Fruit fly (Drosophila melanogaster) whole organism, prepupa: ENCODE results near the gene GstD3.

Experiments used
- Blimp-1 ChIP-seq: fragments of 200-800 bp; sonication (Bioruptor generic); optimal IDR thresholded peaks from 3 replicates; lab custom pipeline; 2017; ENCODE audit warnings: missing biosample characterization, missing genetic modification characterization, mild to moderate bottlenecking, moderate library complexity, missing genetic modification reagents
- CG10631 ChIP-seq: fragments of 200-800 bp; sonication (Bioruptor generic); optimal IDR thresholded peaks from 2 replicates; lab custom pipeline; 2016; ENCODE audit warnings: missing biosample characterization, missing genetic modification characterization
- CG11762 ChIP-seq: fragments of 200-800 bp; sonication (Bioruptor generic); optimal IDR thresholded peaks from 3 replicates; lab custom pipeline; 2016; ENCODE audit warnings: missing biosample characterization, missing genetic modification characterization; ENCODE audit not compliant: insufficient read depth
- CG11902 ChIP-seq: fragments of 200-800 bp; sonication (Bioruptor generic); optimal IDR thresholded peaks from 3 replicates; lab custom pipeline; 2016; ENCODE audit warnings: missing biosample characterization, missing genetic modification characterization
- CG15336 ChIP-seq: fragments of 200-800 bp; sonication (Bioruptor generic); IDR thresholded peaks from 2 replicates; pipeline ENCODE4 v1.3.6; 2022; ENCODE audit warnings: missing biosample characterization, missing genetic modification characterization
- CG16779 ChIP-seq: fragments of 200-800 bp; sonication (Bioruptor generic); optimal IDR thresholded peaks from 3 replicates; lab custom pipeline; 2017; ENCODE audit warnings: missing biosample characterization, mild to moderate bottlenecking, missing genetic modification characterization
- CG3032 ChIP-seq: fragments of 200-800 bp; optimal IDR thresholded peaks from 2 replicates; lab custom pipeline; 2019; ENCODE audit warnings: missing biosample characterization, mild to moderate bottlenecking, missing genetic modification characterization, moderate library complexity
- CG31627 ChIP-seq: fragments of 200-800 bp; sonication (Bioruptor generic); optimal IDR thresholded peaks from 3 replicates; lab custom pipeline; 2016; ENCODE audit warnings: missing biosample characterization, missing genetic modification characterization
- CG32006 ChIP-seq: fragments of 200-800 bp; sonication (Bioruptor generic); optimal IDR thresholded peaks from 3 replicates; lab custom pipeline; 2017; ENCODE audit warnings: missing biosample characterization, mild to moderate bottlenecking, missing genetic modification characterization
- CG34406 ChIP-seq: fragments of 200-800 bp; sonication (Bioruptor generic); optimal IDR thresholded peaks from 3 replicates; lab custom pipeline; 2016; ENCODE audit warnings: missing biosample characterization, missing genetic modification characterization
- CG3919 ChIP-seq: fragments of 200-800 bp; sonication (Bioruptor generic); optimal IDR thresholded peaks from 3 replicates; lab custom pipeline; 2016; ENCODE audit warnings: missing biosample characterization, missing genetic modification characterization
- CG6276 ChIP-seq: fragments of 200-800 bp; sonication (Bioruptor generic); optimal IDR thresholded peaks from 2 replicates; lab custom pipeline; 2017; ENCODE audit warnings: missing biosample characterization, mild to moderate bottlenecking, missing genetic modification characterization
- CG6792 ChIP-seq: fragments of 200-800 bp; sonication (Bioruptor generic); optimal IDR thresholded peaks from 3 replicates; lab custom pipeline; 2016; ENCODE audit warnings: missing biosample characterization, missing genetic modification characterization
- CG6854 ChIP-seq: fragments of 200-800 bp; sonication (Bioruptor generic); optimal IDR thresholded peaks from 2 replicates; lab custom pipeline; 2017; ENCODE audit warnings: missing biosample characterization, mild to moderate bottlenecking, missing genetic modification characterization
- CG8119 ChIP-seq: fragments of 200-800 bp; sonication (Bioruptor generic); IDR thresholded peaks from 3 replicates; pipeline ENCODE4 v1.3.6; 2022; ENCODE audit warnings: missing biosample characterization, missing genetic modification characterization
- Eip75B ChIP-seq: fragments of 200-800 bp; sonication (Bioruptor generic); optimal IDR thresholded peaks from 3 replicates; lab custom pipeline; 2016; ENCODE audit warnings: missing biosample characterization, missing genetic modification characterization
- Eip78C ChIP-seq: fragments of 200-800 bp; sonication (Bioruptor generic); peaks from one replicate; lab custom pipeline; 2016; ENCODE audit warnings: missing biosample characterization, missing genetic modification characterization
- Ets21C ChIP-seq: fragments of 200-800 bp; sonication (Bioruptor generic); optimal IDR thresholded peaks from 3 replicates; lab custom pipeline; 2016; ENCODE audit warnings: missing biosample characterization, missing genetic modification characterization
- Ets96B ChIP-seq: fragments of 200-800 bp; optimal IDR thresholded peaks from 2 replicates; lab custom pipeline; 2019; ENCODE audit warnings: missing biosample characterization, mild to moderate bottlenecking, missing genetic modification characterization, moderate library complexity
- Hr38 ChIP-seq: sonication (Bioruptor generic); optimal IDR thresholded peaks from 2 replicates; lab custom pipeline; 2016; ENCODE audit warnings: missing biosample characterization, missing genetic modification characterization
- Hr39 ChIP-seq: fragments of 200-800 bp; sonication (Bioruptor generic); optimal IDR thresholded peaks from 2 replicates; lab custom pipeline; 2016; ENCODE audit warnings: missing biosample characterization, missing genetic modification characterization
- Hr4 ChIP-seq: fragments of 200-800 bp; sonication (Bioruptor generic); optimal IDR thresholded peaks from 3 replicates; lab custom pipeline; 2016; ENCODE audit warnings: missing biosample characterization, missing genetic modification characterization
- Lpt ChIP-seq: fragments of 200-800 bp; sonication (Bioruptor generic); optimal IDR thresholded peaks from 3 replicates; lab custom pipeline; 2016; ENCODE audit warnings: missing biosample characterization, missing genetic modification characterization
- Smox ChIP-seq: fragments of 200-800 bp; sonication (Bioruptor generic); optimal IDR thresholded peaks from 3 replicates; lab custom pipeline; 2016; ENCODE audit warnings: missing biosample characterization, missing genetic modification characterization
- Sox14 ChIP-seq: fragments of 200-800 bp; sonication (Bioruptor generic); optimal IDR thresholded peaks from 3 replicates; lab custom pipeline; 2016; ENCODE audit warnings: missing biosample characterization, missing genetic modification characterization
- Sox15 ChIP-seq: fragments of 200-800 bp; sonication (Bioruptor generic); optimal IDR thresholded peaks from 3 replicates; lab custom pipeline; 2016; ENCODE audit warnings: missing biosample characterization, missing genetic modification characterization
- acj6 ChIP-seq: fragments of 200-800 bp; sonication (Bioruptor generic); optimal IDR thresholded peaks from 3 replicates; lab custom pipeline; 2016; ENCODE audit warnings: missing biosample characterization, missing genetic modification characterization
- cyc ChIP-seq: fragments of 200-800 bp; sonication (Bioruptor generic); optimal IDR thresholded peaks from 3 replicates; lab custom pipeline; 2016; ENCODE audit warnings: missing biosample characterization, missing genetic modification characterization
- eg ChIP-seq: fragments of 200-800 bp; sonication (Bioruptor generic); IDR thresholded peaks from 3 replicates; pipeline ENCODE4 v1.3.6; 2022; ENCODE audit warnings: missing biosample characterization, missing genetic modification characterization
- esn ChIP-seq: fragments of 200-800 bp; sonication (Bioruptor generic); optimal IDR thresholded peaks from 2 replicates; lab custom pipeline; 2016; ENCODE audit warnings: missing biosample characterization, mild to moderate bottlenecking, missing genetic modification characterization, moderate library complexity
- fkh ChIP-seq: fragments of 200-800 bp; sonication (Bioruptor generic); optimal IDR thresholded peaks from 3 replicates; lab custom pipeline; 2017; ENCODE audit warnings: missing biosample characterization, mild to moderate bottlenecking, missing genetic modification characterization, moderate library complexity
- lz ChIP-seq: fragments of 200-800 bp; sonication (Bioruptor generic); optimal IDR thresholded peaks from 3 replicates; lab custom pipeline; 2016; ENCODE audit warnings: missing biosample characterization, missing genetic modification characterization
- pdm3 ChIP-seq: fragments of 200-800 bp; sonication (Bioruptor generic); optimal IDR thresholded peaks from 3 replicates; lab custom pipeline; 2016; ENCODE audit warnings: missing biosample characterization, missing genetic modification characterization
- salr ChIP-seq, 2 experiments: fragments of 200-800 bp; sonication (Bioruptor generic); optimal IDR thresholded peaks; 3 replicates each; lab custom pipeline; 2016 to 2018; ENCODE audit warnings: missing biosample characterization in 2 of 2, missing genetic modification characterization in 2 of 2, mild to moderate bottlenecking in 1 of 2
- spab ChIP-seq: fragments of 200-800 bp; sonication (Bioruptor generic); optimal IDR thresholded peaks from 2 replicates; lab custom pipeline; 2017; ENCODE audit warnings: missing biosample characterization, mild to moderate bottlenecking, missing genetic modification characterization, missing genetic modification reagents
- svp ChIP-seq: fragments of 200-800 bp; sonication (Bioruptor generic); peaks from one replicate; lab custom pipeline; 2016; ENCODE audit warnings: missing biosample characterization, missing genetic modification characterization

Gene GstD3

DNA sequence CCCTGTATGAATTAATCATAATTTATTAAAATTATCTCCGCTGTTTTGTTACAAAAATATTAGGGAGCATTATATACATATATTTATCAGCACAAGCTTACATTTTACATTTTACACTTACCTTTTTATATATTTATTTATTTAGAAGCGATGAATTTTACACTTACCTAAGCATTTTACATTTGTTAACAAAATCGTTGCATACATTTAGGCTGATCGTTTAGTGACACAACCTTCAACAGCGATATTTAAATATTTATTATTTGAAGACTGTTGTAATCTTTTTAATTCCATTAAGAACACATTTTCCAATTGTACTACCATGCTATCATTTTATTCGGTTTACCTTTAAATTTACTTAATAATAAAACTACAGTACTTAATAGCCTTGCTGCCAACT is 10.9 kb downstream of the GstD3 start:
- TF ChIP-seq pdm3 (GFP tag; lab: Kevin White, UChicago) = no peak
- peak; percentile 71 for TF ChIP-seq Eip78C (GFP tag; lab: Kevin White, UChicago)
- TF ChIP-seq fkh (GFP tag; lab: Kevin White, UChicago) = peak; percentile 73

DNA sequence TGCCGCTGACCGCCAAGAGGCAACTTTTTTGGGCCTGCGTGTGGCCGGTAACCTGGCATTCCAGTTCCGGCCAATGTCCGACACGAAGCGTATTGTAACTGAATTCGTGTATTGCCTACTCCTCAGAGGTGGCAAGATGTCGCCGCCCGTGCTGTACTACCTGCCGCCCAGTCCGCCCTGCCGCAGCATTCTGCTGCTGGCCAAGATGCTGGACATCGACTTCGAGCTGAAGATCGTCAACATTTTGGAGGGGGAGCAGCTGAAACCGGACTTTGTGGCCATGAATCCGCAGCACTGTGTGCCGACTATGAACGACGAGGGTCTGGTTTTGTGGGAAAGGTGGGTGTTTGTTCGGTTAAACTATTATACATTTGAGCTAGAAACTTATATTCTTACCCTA is 11.4 kb downstream of the GstD3 start:
- no peak for TF ChIP-seq Eip75B (GFP tag; lab: Kevin White, UChicago)
- peak; percentile 24 for TF ChIP-seq Lpt (GFP tag; lab: Kevin White, UChicago)
- no peak for TF ChIP-seq Hr39
- no peak for TF ChIP-seq CG6792 (GFP tag; lab: Kevin White, UChicago)
- TF ChIP-seq CG31627 = no peak
- TF ChIP-seq fkh (GFP tag; lab: Kevin White, UChicago) = no peak
- no peak for TF ChIP-seq salr (GFP tag; optimal IDR thresholded peaks at IDR 0.05; lab: Kevin White, UChicago)
- TF ChIP-seq CG6854 = no peak
- TF ChIP-seq eg (GFP tag; lab: Robert Waterston, UW) = 0 out of 3 replicates have a peak, but pooled peaks have one; percentile 18

dm6 chr3R:12385949-12386348 is 13.1 kb downstream of the GstD3 start, which contains the start of gene Sol1:
Sol1 (plus strand) TSS chr3R:12386249.
- no peak for TF ChIP-seq Sox14 (GFP tag; lab: Kevin White, UChicago)
- TF ChIP-seq CG3032 (tag; lab: Kevin White, UChicago) = no peak
- no peak for TF ChIP-seq CG8119 (GFP tag; lab: Robert Waterston, UW)
- no peak for TF ChIP-seq spab (GFP tag; lab: Kevin White, UChicago)
- TF ChIP-seq CG6276 (GFP tag; lab: Kevin White, UChicago) = no peak
- TF ChIP-seq esn (GFP tag; lab: Kevin White, UChicago) = no peak
- no peak for TF ChIP-seq Ets21C
- no peak for TF ChIP-seq Eip78C (GFP tag; lab: Kevin White, UChicago)
- no peak for TF ChIP-seq svp (GFP tag; lab: Kevin White, UChicago)
- TF ChIP-seq Hr38 (GFP tag; lab: Kevin White, UChicago) = no peak
- TF ChIP-seq CG15336 (GFP tag; lab: Robert Waterston, UW) = no peak
- no peak for TF ChIP-seq CG3919
- no peak for TF ChIP-seq CG16779 (tag; lab: Kevin White, UChicago)
- no peak for TF ChIP-seq CG34406 (GFP tag; lab: Kevin White, UChicago)
- TF ChIP-seq lz (GFP tag; lab: Kevin White, UChicago) = no peak

dm6 chr3R:12386965-12387364 is 14.1 kb downstream of the GstD3 start, which contains the start of gene CG33098:
CG33098 (plus strand) TSS chr3R:12387188.
- no peak for TF ChIP-seq Sox14 (GFP tag; lab: Kevin White, UChicago)
- no peak for TF ChIP-seq CG10631 (GFP tag; lab: Kevin White, UChicago)
- no peak for TF ChIP-seq CG3919
- TF ChIP-seq Smox = no peak

- TF ChIP-seq acj6 = no peak
- TF ChIP-seq CG3919 = no peak
- TF ChIP-seq CG32006 (GFP tag; lab: Kevin White, UChicago) = no peak
- TF ChIP-seq CG11762 = no peak
- no peak for TF ChIP-seq Ets96B
- no peak for TF ChIP-seq CG3032 (tag; lab: Kevin White, UChicago)
- no peak for TF ChIP-seq esn (GFP tag; lab: Kevin White, UChicago)
- TF ChIP-seq CG11902 (GFP tag; lab: Kevin White, UChicago) = no peak
- no peak for TF ChIP-seq CG6276 (GFP tag; lab: Kevin White, UChicago)
- TF ChIP-seq CG8119 (GFP tag; lab: Robert Waterston, UW) = no peak
- no peak for TF ChIP-seq pdm3 (GFP tag; lab: Kevin White, UChicago)
- no peak for TF ChIP-seq Hr4 (GFP tag; lab: Kevin White, UChicago)
- TF ChIP-seq svp (GFP tag; lab: Kevin White, UChicago) = no peak
- TF ChIP-seq CG16779 (tag; lab: Kevin White, UChicago) = no peak
- no peak for TF ChIP-seq Sox15 (GFP tag; lab: Kevin White, UChicago)
- TF ChIP-seq salr (GFP tag; optimal IDR thresholded peaks at IDR 0.05; lab: Kevin White, UChicago) = no peak
- no peak for TF ChIP-seq cyc (GFP tag; lab: Kevin White, UChicago)
- no peak for TF ChIP-seq Blimp-1 (GFP tag; lab: Kevin White, UChicago)
These were observed 23.0 kb downstream of the GstD3 start, which contains the start of the genes CG10096 and CG10097 for dm6 chr3R:12395880-12396279. CG10096 (minus strand) TSS chr3R:12395980. CG10097 (minus strand) TSS chr3R:12395980.
